Fruit fly (Drosophila melanogaster): ENCODE results near the gene Ppat-Dpck.

- TF ChIP-seq Pif1A (GFP tag; optimal IDR thresholded peaks at IDR 0.05) (no peak), CG14655 (GFP tag; optimal IDR thresholded peaks at IDR 0.05) (no peak), Snoo (tag; optimal IDR thresholded peaks at IDR 0.05) (no peak), rn (GFP tag; IDR thresholded peaks at IDR 0.05) (no peak), gl (tag; optimal IDR thresholded peaks at IDR 0.05) (no peak), CG34367 (tag; optimal IDR thresholded peaks at IDR 0.05) (no peak)
Measured at dm6 chr3L:5751417-5751739, 17.2 kb downstream of the Ppat-Dpck start.

All from whole organism, pupa.